Fruit fly (Drosophila melanogaster): Measurements from ENCODE around the gene CG1812.

Gene CG1812

DNA sequence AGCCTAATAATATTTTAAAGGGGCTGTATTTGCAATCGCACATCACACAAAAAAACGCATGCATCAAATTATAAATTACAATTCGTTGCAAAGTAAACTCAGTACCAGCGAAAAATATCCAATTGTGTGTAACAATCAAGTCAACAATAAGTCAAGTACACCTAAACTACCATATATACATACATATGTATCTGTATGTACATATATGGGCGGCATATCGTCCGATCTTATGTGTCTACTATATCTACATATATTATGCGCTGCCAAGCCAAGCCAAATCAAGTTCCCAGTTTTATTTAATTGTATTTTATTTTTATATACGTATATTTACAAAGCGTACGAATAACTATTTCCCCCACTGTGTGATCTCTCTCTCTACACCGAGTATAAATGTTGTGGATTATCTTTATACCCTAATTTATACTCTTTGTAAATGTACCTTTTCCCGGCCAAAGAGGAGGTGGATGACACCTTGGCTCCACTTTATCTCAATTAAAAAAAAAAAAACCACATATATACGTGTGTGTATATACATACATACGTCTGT is 44.9 kb upstream of the CG1812 start (continued):
- no peak for TF ChIP-seq CG17361 (GFP tag; IDR thresholded peaks at IDR 0.05)
- TF ChIP-seq emc (GFP tag; optimal IDR thresholded peaks at IDR 0.05): no peak
- no peak for TF ChIP-seq CG4707 (GFP tag; optimal IDR thresholded peaks at IDR 0.05)
- no peak for TF ChIP-seq oc (tag; optimal IDR thresholded peaks at IDR 0.05)
- TF ChIP-seq Atf3 (GFP tag; optimal IDR thresholded peaks at IDR 0.05): no peak
- no peak for TF ChIP-seq bcd (GFP tag; optimal IDR thresholded peaks at IDR 0.05)
- TF ChIP-seq CG14965 (GFP tag; optimal IDR thresholded peaks at IDR 0.05; ENCODE audit: borderline replicate concordance): no peak
- TF ChIP-seq BtbVII (GFP tag; optimal IDR thresholded peaks at IDR 0.05): no peak
- no peak for TF ChIP-seq fd96Cb (tag; optimal IDR thresholded peaks at IDR 0.05)
- no peak for TF ChIP-seq otp (GFP tag; IDR thresholded peaks at IDR 0.05)

dm6 chrX:20467155-20467554 is 44.2 kb upstream of the CG1812 start, which contains the start of gene GstT3:
Gene GstT3, plus strand, starts transcription at chrX:20467455.
- TF ChIP-seq Ets65A (GFP tag) (peak; percentile 68), Med (GFP tag) (peak; percentile 8), CG7987 (GFP tag; optimal IDR thresholded peaks at IDR 0.05) (no peak)

- TF ChIP-seq CG6765 (GFP tag; optimal IDR thresholded peaks at IDR 0.05): no peak
- no peak for TF ChIP-seq exex (tag; optimal IDR thresholded peaks at IDR 0.05)
- no peak for TF ChIP-seq danr (GFP tag; IDR thresholded peaks at IDR 0.05)
- TF ChIP-seq sima (GFP tag; optimal IDR thresholded peaks at IDR 0.05): no peak
- TF ChIP-seq CG2875 (GFP tag; optimal IDR thresholded peaks at IDR 0.05): no peak
- no peak for TF ChIP-seq row (GFP tag; IDR thresholded peaks at IDR 0.05)
- peak in 1 of 2 experiments; percentile 48 for TF ChIP-seq crp (GFP tag; optimal IDR thresholded peaks at IDR 0.05)
- peak; percentile 1 for TF ChIP-seq sug (tag; optimal IDR thresholded peaks at IDR 0.05)
- TF ChIP-seq CG17612 (GFP tag; IDR thresholded peaks at IDR 0.05): no peak
- no peak for TF ChIP-seq CG6654 (GFP tag; optimal IDR thresholded peaks at IDR 0.05)
- TF ChIP-seq HLH3B (GFP tag; IDR thresholded peaks at IDR 0.05): no peak
- no peak for TF ChIP-seq CG5180 (GFP tag; optimal IDR thresholded peaks at IDR 0.05)
- peak; percentile 17 for TF ChIP-seq Myb (GFP tag; optimal IDR thresholded peaks at IDR 0.05)
- no peak for TF ChIP-seq Max (GFP tag; optimal IDR thresholded peaks at IDR 0.05)
- no peak for TF ChIP-seq CoRest (tag; optimal IDR thresholded peaks at IDR 0.05)
- TF ChIP-seq Trl (optimal IDR thresholded peaks at IDR 0.05): peak in 1 of 2 experiments; percentile 13
- TF ChIP-seq Trl (GFP tag; optimal IDR thresholded peaks at IDR 0.05): no peak
- no peak for TF ChIP-seq CG2199 (GFP tag; IDR thresholded peaks at IDR 0.05)
- no peak for TF ChIP-seq ac (GFP tag; optimal IDR thresholded peaks at IDR 0.05)
- TF ChIP-seq sens (GFP tag): peak; percentile 29
- TF ChIP-seq CG34376 (GFP tag; optimal IDR thresholded peaks at IDR 0.05): peak; percentile 40
- TF ChIP-seq wor (GFP tag; IDR thresholded peaks at IDR 0.05): no peak
- TF ChIP-seq Oaz (GFP tag; IDR thresholded peaks at IDR 0.05): no peak
- peak; percentile 6 for TF ChIP-seq pzg (GFP tag; optimal IDR thresholded peaks at IDR 0.05)
- TF ChIP-seq Med (GFP tag): peak; percentile 70
- peak; percentile 23; the same call in 1 of the 2 replicates for TF ChIP-seq CG13287 (GFP tag; IDR thresholded peaks at IDR 0.05; ENCODE audit: partially characterized antibody)
- no peak for TF ChIP-seq CG7987 (GFP tag; optimal IDR thresholded peaks at IDR 0.05)
- no peak for TF ChIP-seq sr (GFP tag; IDR thresholded peaks at IDR 0.05)
- TF ChIP-seq Bdp1 (GFP tag; optimal IDR thresholded peaks at IDR 0.05): no peak
- TF ChIP-seq nom (GFP tag; optimal IDR thresholded peaks at IDR 0.05): peak; percentile 88
- no peak for TF ChIP-seq ttk (GFP tag; IDR thresholded peaks at IDR 0.05)
- TF ChIP-seq gfzf (GFP tag; optimal IDR thresholded peaks at IDR 0.05): peak; percentile 31
- TF ChIP-seq D (optimal IDR thresholded peaks at IDR 0.05): no peak
- no peak for TF ChIP-seq D (GFP tag; optimal IDR thresholded peaks at IDR 0.05)
- no peak for TF ChIP-seq CG11695 (GFP tag; IDR thresholded peaks at IDR 0.05)
- 0 out of 2 replicates have a peak, but pooled peaks have one; percentile 34 for TF ChIP-seq bbx (GFP tag; IDR thresholded peaks at IDR 0.05; ENCODE audit: partially characterized antibody)
- peak; percentile 64; the same call in 1 of the 4 replicates for TF ChIP-seq chinmo (GFP tag; IDR thresholded peaks at IDR 0.05; ENCODE audit: partially characterized antibody)
Observed at dm6 chrX:20468192-20468591, 43.2 kb upstream of the CG1812 start.
